Fruit fly (Drosophila melanogaster) whole organism, adult: ENCODE measurements around the gene SsRbeta.

Experiments used
- CG11617 ChIP-seq: fragments of 200-800 bp; sonication (Bioruptor generic); optimal IDR thresholded peaks from 2 replicates; lab custom pipeline; 2017; ENCODE audit warnings: mild to moderate bottlenecking, missing biosample characterization, missing genetic modification reagents, missing genetic modification characterization
- CG14711 ChIP-seq: fragments of 200-800 bp; sonication (Bioruptor generic); optimal IDR thresholded peaks from 2 replicates; lab custom pipeline; 2018; ENCODE audit warnings: missing biosample characterization, mild to moderate bottlenecking, missing genetic modification characterization, moderate library complexity
- CG1620 ChIP-seq: fragments of 200-800 bp; sonication (Bioruptor generic); optimal IDR thresholded peaks from 2 replicates; lab custom pipeline; 2016; ENCODE audit warnings: missing biosample characterization, missing genetic modification characterization
- CG5204 ChIP-seq: fragments of 200-800 bp; sonication (Bioruptor generic); optimal IDR thresholded peaks from 2 replicates; lab custom pipeline; 2016; ENCODE audit warnings: missing biosample characterization, missing genetic modification characterization
- CG7045 ChIP-seq: fragments of 200-800 bp; sonication (Bioruptor generic); optimal IDR thresholded peaks from 2 replicates; lab custom pipeline; 2017; ENCODE audit warnings: missing biosample characterization, mild to moderate bottlenecking, missing genetic modification characterization
- CG7101 ChIP-seq: fragments of 200-800 bp; sonication (Bioruptor generic); optimal IDR thresholded peaks from 2 replicates; lab custom pipeline; 2018; ENCODE audit warnings: missing biosample characterization, mild to moderate bottlenecking, missing genetic modification characterization, moderate library complexity
- Crg-1 ChIP-seq: fragments of 200-800 bp; sonication (Bioruptor generic); optimal IDR thresholded peaks from 2 replicates; lab custom pipeline; 2016; ENCODE audit warnings: missing biosample characterization, missing genetic modification characterization
- Mnt ChIP-seq: fragments of 200-800 bp; sonication (Bioruptor generic); optimal IDR thresholded peaks from 2 replicates; lab custom pipeline; 2016; ENCODE audit warnings: missing biosample characterization, mild to moderate bottlenecking, missing genetic modification characterization
- cic ChIP-seq: fragments of 200-800 bp; sonication (Bioruptor generic); optimal IDR thresholded peaks from 2 replicates; lab custom pipeline; 2017; ENCODE audit warnings: missing biosample characterization, mild to moderate bottlenecking, missing genetic modification characterization, moderate library complexity
- pad ChIP-seq: fragments of 200-800 bp; sonication (Bioruptor generic); optimal IDR thresholded peaks from 3 replicates; lab custom pipeline; 2017; ENCODE audit warnings: missing biosample characterization, missing genetic modification characterization, mild to moderate bottlenecking, moderate library complexity, missing genetic modification reagents
- tj ChIP-seq: fragments of 200-800 bp; sonication (Bioruptor generic); optimal IDR thresholded peaks from 3 replicates; lab custom pipeline; 2017; ENCODE audit warnings: missing biosample characterization, mild to moderate bottlenecking, missing genetic modification characterization, moderate library complexity

DNA sequence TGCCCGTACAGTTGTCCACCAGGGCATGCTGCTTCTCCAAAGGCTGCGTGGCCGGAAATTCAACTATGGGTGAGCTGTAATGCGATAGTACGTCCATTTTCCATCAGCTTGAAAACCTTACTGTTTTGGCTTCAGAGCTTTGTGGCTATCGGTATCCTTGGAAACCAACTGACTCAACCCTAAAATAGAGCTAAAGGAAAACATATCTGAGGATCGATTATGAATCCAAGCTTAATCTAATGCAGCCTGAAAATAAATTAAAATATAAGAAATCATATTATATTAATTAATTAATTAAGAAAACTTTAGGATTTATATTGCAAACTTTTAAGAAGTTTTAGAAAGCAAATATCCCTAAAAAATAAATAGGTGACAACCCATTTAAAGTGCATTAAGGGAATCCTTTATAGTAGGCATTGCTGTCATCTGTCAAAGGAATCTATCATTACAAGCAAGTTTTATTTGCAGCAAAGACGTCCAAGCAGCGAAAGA is 32.0 kb upstream of the SsRbeta start, which contains the start of the genes CG13074 and ATPsynbetaL:
- TF ChIP-seq CG1620 (GFP tag; lab: Kevin White, UChicago) = no peak
- TF ChIP-seq Mnt (GFP tag; lab: Kevin White, UChicago) = no peak
- no peak for TF ChIP-seq CG14711 (tag; lab: Kevin White, UChicago)
- TF ChIP-seq tj (GFP tag; lab: Kevin White, UChicago) = no peak
- no peak for TF ChIP-seq pad (GFP tag; lab: Kevin White, UChicago)
- no peak for TF ChIP-seq CG11617 (GFP tag; lab: Kevin White, UChicago)
- no peak for TF ChIP-seq CG7045
- no peak for TF ChIP-seq cic
- TF ChIP-seq CG5204 = no peak
- no peak for TF ChIP-seq Crg-1 (GFP tag; lab: Kevin White, UChicago)
- no peak for TF ChIP-seq CG7101 (tag; lab: Kevin White, UChicago)
